Worm (Caenorhabditis elegans) whole organism, young adult: ENCODE results near the gene ZK616.65.

Source experiments
- F23B12.7 ChIP-seq: sonication (generic microtip); optimal IDR thresholded peaks from 2 replicates; lab custom pipeline; 2017; ENCODE audit warnings: missing genetic modification characterization, mild to moderate bottlenecking, missing compliant biosample characterization, antibody characterized with exemption, moderate library complexity; ENCODE audit not compliant: insufficient read depth
- F33H1.4 ChIP-seq: fragments of 200-800 bp; sonication (Bioruptor generic); IDR thresholded peaks from 2 replicates; pipeline ENCODE4 v1.3.6; 2022; ENCODE audit warnings: missing genetic modification reagents, missing genetic modification characterization, missing compliant biosample characterization
- F39B2.1 ChIP-seq: fragments of 200-800 bp; sonication (Bioruptor generic); IDR thresholded peaks from 2 replicates; pipeline ENCODE4 v1.3.6; 2022; ENCODE audit warnings: missing genetic modification reagents, missing genetic modification characterization, missing compliant biosample characterization
- F57C9.4 ChIP-seq: sonication (generic microtip); optimal IDR thresholded peaks from 2 replicates; lab custom pipeline; 2017; ENCODE audit warnings: mild to moderate bottlenecking, missing genetic modification characterization, missing compliant biosample characterization
- K11D2.4 ChIP-seq: fragments of 200-800 bp; sonication (Bioruptor generic); IDR thresholded peaks from 2 replicates; pipeline ENCODE4 v1.3.6; 2022; ENCODE audit warnings: missing genetic modification reagents, missing genetic modification characterization, missing compliant biosample characterization
- K12H6.12 ChIP-seq: fragments of 200-800 bp; sonication (Bioruptor generic); optimal IDR thresholded peaks from 2 replicates; lab custom pipeline; 2018; ENCODE audit warnings: mild to moderate bottlenecking, missing genetic modification characterization, missing compliant biosample characterization
- T26A5.8 ChIP-seq: sonication (generic microtip); optimal IDR thresholded peaks from 2 replicates; lab custom pipeline; 2016; ENCODE audit warnings: missing genetic modification characterization, missing compliant biosample characterization
- ZK185.1 ChIP-seq: sonication (generic microtip); optimal IDR thresholded peaks from 2 replicates; lab custom pipeline; 2016; ENCODE audit warnings: mild to moderate bottlenecking, missing genetic modification characterization, missing compliant biosample characterization; ENCODE audit not compliant: poor library complexity, severe bottlenecking
- athp-1 ChIP-seq: sonication (generic microtip); optimal IDR thresholded peaks from 2 replicates; lab custom pipeline; 2017; ENCODE audit warnings: mild to moderate bottlenecking, missing genetic modification characterization, missing compliant biosample characterization
- attf-5 ChIP-seq: fragments of 200-800 bp; sonication (Bioruptor generic); optimal IDR thresholded peaks from 2 replicates; lab custom pipeline; 2018; ENCODE audit warnings: mild to moderate bottlenecking, missing genetic modification characterization, missing compliant biosample characterization
- cebp-1 ChIP-seq, 2 experiments: fragments of 200-800 bp in 1 of 2; sonication (Bioruptor generic) in 1 of 2; sonication (generic microtip) in 1 of 2; IDR thresholded peaks in 1 of 2; optimal IDR thresholded peaks in 1 of 2; 2 replicates each; pipeline versions ENCODE4 v1.3.6 to Lab custom; 2017 to 2022; ENCODE audit warnings: missing compliant biosample characterization in 2 of 2, missing genetic modification characterization in 2 of 2, mild to moderate bottlenecking in 1 of 2, missing genetic modification reagents in 1 of 2, moderate library complexity in 1 of 2
- ceh-100 ChIP-seq: fragments of 200-800 bp; sonication (Bioruptor generic); IDR thresholded peaks from 2 replicates; pipeline ENCODE4 v1.3.6; 2022; ENCODE audit warnings: missing genetic modification reagents, missing genetic modification characterization, missing compliant biosample characterization
- ceh-27 ChIP-seq: fragments of 200-800 bp; sonication (Bioruptor generic); optimal IDR thresholded peaks from 2 replicates; lab custom pipeline; 2018; ENCODE audit warnings: mild to moderate bottlenecking, missing genetic modification characterization, moderate library complexity, missing compliant biosample characterization
- ceh-91 ChIP-seq: fragments of 200-800 bp; sonication (Bioruptor generic); IDR thresholded peaks from 2 replicates; pipeline ENCODE4 v1.3.6; 2022; ENCODE audit warnings: missing genetic modification reagents, missing genetic modification characterization, missing compliant biosample characterization
- dox-1 ChIP-seq: fragments of 200-800 bp; sonication (Bioruptor generic); IDR thresholded peaks from 2 replicates; pipeline ENCODE4 v1.3.6; 2022; ENCODE audit warnings: missing genetic modification reagents, missing genetic modification characterization, missing compliant biosample characterization
- dpl-1 ChIP-seq: fragments of 150-350 bp; optimal IDR thresholded peaks from 2 replicates; lab custom pipeline; 2014; ENCODE audit warnings: missing biosample characterization, missing genetic modification reagents, missing genetic modification characterization
- efl-1 ChIP-seq: fragments of 150-350 bp; optimal IDR thresholded peaks from 2 replicates; lab custom pipeline; 2014; ENCODE audit warnings: missing biosample characterization, missing genetic modification reagents, missing genetic modification characterization
- fkh-3 ChIP-seq: sonication (generic microtip); optimal IDR thresholded peaks from 2 replicates; lab custom pipeline; 2016; ENCODE audit warnings: mild to moderate bottlenecking, missing genetic modification characterization, missing compliant biosample characterization
- hlh-12 ChIP-seq: sonication (generic microtip); optimal IDR thresholded peaks from 2 replicates; lab custom pipeline; 2016; ENCODE audit warnings: missing genetic modification characterization, missing compliant biosample characterization
- hrde-1 ChIP-seq: sonication (generic microtip); optimal IDR thresholded peaks from 2 replicates; lab custom pipeline; 2016; ENCODE audit warnings: missing genetic modification characterization, mild to moderate bottlenecking, missing compliant biosample characterization, moderate library complexity, missing genotype, missing genetic modification reagents, borderline replicate concordance
- hsf-1 ChIP-seq: fragments of 200-800 bp; sonication (Bioruptor generic); IDR thresholded peaks from 2 replicates; pipeline ENCODE4 v1.3.6; 2022; ENCODE audit warnings: missing genetic modification reagents, missing genetic modification characterization, missing compliant biosample characterization
- let-607 ChIP-seq, 2 experiments: fragments of 200-800 bp in 1 of 2; sonication (Bioruptor generic) in 1 of 2; sonication (generic microtip) in 1 of 2; optimal IDR thresholded peaks; 2 replicates each; lab custom pipeline; 2016 to 2018; ENCODE audit warnings: mild to moderate bottlenecking in 2 of 2, missing compliant biosample characterization in 2 of 2, missing genetic modification characterization in 2 of 2, moderate library complexity in 2 of 2, missing genotype in 1 of 2
- lin-35 ChIP-seq, 3 experiments: fragments of 150-350 bp in 2 of 3; sonication (generic microtip) in 1 of 3; optimal IDR thresholded peaks; 2 replicates each; lab custom pipeline; 2014 to 2018; ENCODE audit warnings: missing biosample characterization in 3 of 3, missing genetic modification characterization in 3 of 3, missing genetic modification reagents in 3 of 3
- lin-40 ChIP-seq: sonication (generic microtip); optimal IDR thresholded peaks from 2 replicates; lab custom pipeline; 2016; ENCODE audit warnings: missing genetic modification characterization, mild to moderate bottlenecking, missing compliant biosample characterization, missing genotype, missing genetic modification reagents
- lsl-1 ChIP-seq: fragments of 200-800 bp; sonication (Bioruptor generic); optimal IDR thresholded peaks from 2 replicates; lab custom pipeline; 2018; ENCODE audit warnings: mild to moderate bottlenecking, missing genetic modification characterization, moderate library complexity, missing compliant biosample characterization
- lsy-27 ChIP-seq: sonication (generic microtip); optimal IDR thresholded peaks from 2 replicates; lab custom pipeline; 2017; ENCODE audit warnings: missing genetic modification characterization, mild to moderate bottlenecking, missing compliant biosample characterization, antibody characterized with exemption, missing genotype, borderline replicate concordance; ENCODE audit not compliant: insufficient read depth
- madf-10 ChIP-seq: sonication (generic microtip); optimal IDR thresholded peaks from 2 replicates; lab custom pipeline; 2016; ENCODE audit warnings: mild to moderate bottlenecking, missing genetic modification characterization, missing compliant biosample characterization
- mcd-1 ChIP-seq: fragments of 200-800 bp; sonication (Bioruptor generic); IDR thresholded peaks from 2 replicates; pipeline ENCODE4 v1.3.6; 2022; ENCODE audit warnings: missing genetic modification reagents, missing genetic modification characterization, missing compliant biosample characterization
- mxl-1 ChIP-seq: sonication (generic microtip); optimal IDR thresholded peaks from 2 replicates; lab custom pipeline; 2016; ENCODE audit warnings: missing genetic modification characterization, missing compliant biosample characterization
- nfya-2 ChIP-seq: fragments of 200-800 bp; sonication (Bioruptor generic); IDR thresholded peaks from 2 replicates; pipeline ENCODE4 v1.3.6; 2022; ENCODE audit warnings: missing genetic modification reagents, missing genetic modification characterization, missing compliant biosample characterization
- nhr-27 ChIP-seq: fragments of 200-800 bp; sonication (Bioruptor generic); optimal IDR thresholded peaks from 2 replicates; lab custom pipeline; 2018; ENCODE audit warnings: mild to moderate bottlenecking, missing genetic modification characterization, moderate library complexity, missing compliant biosample characterization
- nhr-80 ChIP-seq: sonication (generic microtip); optimal IDR thresholded peaks from 2 replicates; lab custom pipeline; 2016; ENCODE audit warnings: missing genetic modification characterization, missing compliant biosample characterization
- snpc-1.1 ChIP-seq: sonication (generic microtip); optimal IDR thresholded peaks from 2 replicates; lab custom pipeline; 2017; ENCODE audit warnings: missing genetic modification characterization, mild to moderate bottlenecking, missing compliant biosample characterization, antibody characterized with exemption, moderate library complexity, missing genotype, missing genetic modification reagents; ENCODE audit not compliant: insufficient read depth
- snpc-1.3 ChIP-seq: sonication (generic microtip); optimal IDR thresholded peaks from 2 replicates; lab custom pipeline; 2017; ENCODE audit warnings: missing genetic modification characterization, mild to moderate bottlenecking, missing compliant biosample characterization, antibody characterized with exemption, moderate library complexity, missing genotype, missing genetic modification reagents; ENCODE audit not compliant: insufficient read depth
- snpc-3.4 ChIP-seq: sonication (generic microtip); optimal IDR thresholded peaks from 2 replicates; lab custom pipeline; 2017; ENCODE audit warnings: missing genetic modification characterization, mild to moderate bottlenecking, missing compliant biosample characterization, antibody characterized with exemption, moderate library complexity, missing genotype, missing genetic modification reagents
- snpc-4 ChIP-seq, 5 experiments: fragments of 150-350 bp in 1 of 5; sonication (generic microtip) in 4 of 5; optimal IDR thresholded peaks; 2 replicates each; lab custom pipeline; 2014 to 2018; ENCODE audit warnings: missing genetic modification characterization in 5 of 5, missing biosample characterization in 3 of 5, antibody characterized with exemption in 2 of 5, mild to moderate bottlenecking in 2 of 5, missing compliant biosample characterization in 2 of 5, missing genotype in 2 of 5, moderate library complexity in 2 of 5, missing genetic modification reagents in 1 of 5
- tbp1 ChIP-seq: fragments of 200-800 bp; sonication (Bioruptor generic); optimal IDR thresholded peaks from 2 replicates; lab custom pipeline; 2018; ENCODE audit warnings: mild to moderate bottlenecking, missing genetic modification characterization, missing compliant biosample characterization
- tlf-1 ChIP-seq: fragments of 200-800 bp; sonication (Bioruptor generic); optimal IDR thresholded peaks from 2 replicates; lab custom pipeline; 2018; ENCODE audit warnings: mild to moderate bottlenecking, missing genetic modification characterization, missing compliant biosample characterization
- unc-130 ChIP-seq: sonication (generic microtip); optimal IDR thresholded peaks from 2 replicates; lab custom pipeline; 2016; ENCODE audit warnings: missing genetic modification reagents, missing genetic modification characterization, missing compliant biosample characterization
- unc-62 ChIP-seq: fragments of 150-350 bp; optimal IDR thresholded peaks from 2 replicates; lab custom pipeline; 2014; ENCODE audit warnings: missing biosample characterization, missing genetic modification reagents, missing genetic modification characterization
- ztf-3 ChIP-seq: fragments of 200-800 bp; sonication (Bioruptor generic); optimal IDR thresholded peaks from 2 replicates; lab custom pipeline; 2018; ENCODE audit warnings: mild to moderate bottlenecking, missing genetic modification characterization, missing compliant biosample characterization
- ztf-6 ChIP-seq: fragments of 200-800 bp; sonication (Bioruptor generic); IDR thresholded peaks from 2 replicates; pipeline ENCODE4 v1.3.6; 2022; ENCODE audit warnings: missing genetic modification reagents, missing genetic modification characterization, missing compliant biosample characterization

The ZK616.65 gene

DNA sequence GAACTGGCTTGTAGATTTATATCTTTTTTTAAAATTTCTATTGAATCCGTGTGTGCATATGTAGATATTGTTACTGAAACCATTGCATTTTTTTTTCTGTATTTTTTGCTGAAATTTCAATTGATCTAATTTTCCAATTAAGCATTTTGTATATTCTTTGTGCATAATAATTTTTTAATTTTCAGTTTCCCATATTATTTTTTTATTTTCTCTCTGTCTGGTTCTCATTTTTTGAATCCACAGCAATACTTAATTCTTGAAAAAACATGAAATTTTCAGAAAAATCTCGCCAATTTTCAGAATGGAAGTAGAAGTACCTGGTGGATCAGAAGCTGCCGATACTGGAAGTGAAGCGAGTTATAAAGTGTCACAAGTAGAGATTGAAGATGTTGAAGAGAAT is 44.5 kb downstream of the ZK616.65 start, which contains the start of gene sand-1:
sand-1 (plus strand) TSS at position 301 of the 400 bp plus-strand sequence.
- TF ChIP-seq snpc-4 (GFP tag; optimal IDR thresholded peaks at IDR 0.05; lab: Kevin White, UChicago) (no peak), snpc-4 (tag; optimal IDR thresholded peaks at IDR 0.05; lab: Kevin White, UChicago) (peak in 1 of 4 experiments; percentile 66), athp-1 (tag; lab: Kevin White, UChicago) (peak; percentile 30), nfya-2 (GFP tag; lab: Robert Waterston, UW) (no peak), mxl-1 (tag; lab: Kevin White, UChicago) (no peak)

DNA sequence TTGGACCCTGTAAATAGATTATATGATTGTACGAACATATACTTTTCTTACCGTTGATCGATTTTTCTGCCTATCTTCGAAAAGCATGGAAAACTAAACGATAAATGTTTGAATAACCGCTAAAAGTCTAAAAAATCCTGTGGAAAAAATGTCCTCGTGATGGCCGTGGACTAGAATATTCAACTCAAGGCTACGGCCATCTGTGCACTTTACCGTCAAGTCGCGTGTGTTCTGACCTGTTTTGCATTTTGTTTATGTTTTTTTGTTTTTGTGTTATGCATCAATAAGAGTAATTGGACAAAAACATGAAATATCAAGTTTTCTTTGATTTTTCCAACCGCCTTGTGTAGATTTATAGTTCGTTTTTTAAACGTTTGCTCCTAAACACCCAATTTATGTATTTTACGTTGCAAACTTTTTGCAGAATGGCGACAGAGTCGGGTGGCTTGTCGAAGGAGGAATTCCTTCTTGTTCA is 46.8 kb downstream of the ZK616.65 start, which contains the start of the genes hda-6 and F41H10.4:
hda-6 (minus strand) TSS at position 172 of the 475 bp plus-strand sequence.
F41H10.4 (plus strand) TSS at position 425 of the 475 bp plus-strand sequence.
- TF ChIP-seq lin-40 (peak; percentile 51), attf-5 (GFP tag; lab: Kevin White, UChicago) (peak; percentile 86), dox-1 (peak; percentile 84), ceh-91 (GFP tag; lab: Robert Waterston, UW) (0 out of 2 replicates have a peak, but pooled peaks have one; percentile 8), hsf-1 (GFP tag; lab: Robert Waterston, UW) (no peak), F57C9.4 (tag; lab: Kevin White, UChicago) (no peak), tlf-1 (GFP tag; lab: Kevin White, UChicago) (peak; percentile 15), snpc-3.4 (tag; lab: Kevin White, UChicago) (peak; percentile 78), ceh-100 (GFP tag; lab: Robert Waterston, UW) (0 out of 2 replicates have a peak, but pooled peaks have one; percentile 11), mxl-1 (tag; lab: Kevin White, UChicago) (no peak), ZK185.1 (tag; lab: Kevin White, UChicago) (peak; percentile 88), cebp-1 (GFP tag; IDR thresholded peaks at IDR 0.05; lab: Robert Waterston, UW) (no peak), cebp-1 (tag; optimal IDR thresholded peaks at IDR 0.05; lab: Kevin White, UChicago) (peak; percentile 57), lsy-27 (tag; lab: Kevin White, UChicago) (peak; percentile 4), madf-10 (peak; percentile 12), ceh-27 (peak; percentile 92), snpc-1.3 (tag; lab: Kevin White, UChicago) (peak; percentile 47), K12H6.12 (tag; lab: Kevin White, UChicago) (peak; percentile 24), hlh-12 (tag; lab: Kevin White, UChicago) (no peak), F33H1.4 (GFP tag; lab: Robert Waterston, UW) (peak; percentile 44), snpc-4 (GFP tag; optimal IDR thresholded peaks at IDR 0.05; lab: Kevin White, UChicago) (no peak), snpc-4 (tag; optimal IDR thresholded peaks at IDR 0.05; lab: Kevin White, UChicago) (peak; percentile 33 to 86 (median 68)), fkh-3 (tag; lab: Kevin White, UChicago) (no peak), lsl-1 (peak; percentile 54), lin-35 (GFP tag; optimal IDR thresholded peaks at IDR 0.05; lab: Kevin White, UChicago) (no peak), T26A5.8 (no peak), hrde-1 (tag; lab: Kevin White, UChicago) (no peak), ztf-6 (GFP tag; lab: Robert Waterston, UW) (no peak), F23B12.7 (tag; lab: Kevin White, UChicago) (peak; percentile 4), ztf-3 (GFP tag; lab: Kevin White, UChicago) (no peak), F39B2.1 (no peak), efl-1 (GFP tag; lab: Kevin White, UChicago) (peak; percentile 34), nhr-27 (tag; lab: Kevin White, UChicago) (no peak), unc-130 (peak; percentile 55), athp-1 (tag; lab: Kevin White, UChicago) (peak; percentile 64), tbp1 (GFP tag; lab: Kevin White, UChicago) (peak; percentile 56), dpl-1 (GFP tag; lab: Kevin White, UChicago) (peak; percentile 3), mcd-1 (GFP tag; lab: Robert Waterston, UW) (peak; percentile 77), nhr-80 (peak; percentile 20), unc-62 (GFP tag; lab: Kevin White, UChicago) (no peak), K11D2.4 (GFP tag; lab: Robert Waterston, UW) (0 out of 2 replicates have a peak, but pooled peaks have one; percentile 13), let-607 (tag; optimal IDR thresholded peaks at IDR 0.05; lab: Kevin White, UChicago) (peak in 1 of 2 experiments; percentile 9), snpc-1.1 (peak; percentile 65)
